Fruit fly (Drosophila melanogaster) whole organism: ENCODE measurements around the gene Tao.
A peak's percentile ranks its signal among the peaks of the same experiment; 100 is the strongest.

Source experiments
- CG8478 ChIP-seq: fragments of >200 bp; optimal IDR thresholded peaks from 2 replicates; lab custom pipeline; 2018; ENCODE audit warnings: inconsistent platforms
- Dll ChIP-seq: fragments of >200 bp; optimal IDR thresholded peaks from 2 replicates; lab custom pipeline; 2017
- EcR ChIP-seq, 2 experiments: fragments of >200 bp; optimal IDR thresholded peaks; 2 replicates each; lab custom pipeline; 2017; ENCODE audit warnings: missing biosample characterization in 2 of 2, missing genetic modification characterization in 2 of 2, missing genetic modification reagents in 2 of 2
- pan ChIP-seq: fragments of >200 bp; optimal IDR thresholded peaks from 2 replicates; lab custom pipeline; 2017
- psq ChIP-seq: fragments of >200 bp; optimal IDR thresholded peaks from 2 replicates; lab custom pipeline; 2017
- usp ChIP-seq: fragments of >200 bp; optimal IDR thresholded peaks from 2 replicates; lab custom pipeline; 2017; ENCODE audit warnings: missing biosample characterization, missing genetic modification characterization, mixed read lengths

Tao gene

dm6 chrX:19582732-19583131 lies 3.1 kb upstream of the Tao start:
- no peak for TF ChIP-seq pan
- TF ChIP-seq usp (GFP tag; lab: Kevin White, UChicago) = no peak
- TF ChIP-seq CG8478 (lab: Kevin White, UChicago) = no peak
- TF ChIP-seq psq = no peak
- TF ChIP-seq EcR (GFP tag; optimal IDR thresholded peaks at IDR 0.05; lab: Kevin White, UChicago) = no peak
- no peak for TF ChIP-seq Dll (lab: Kevin White, UChicago)

DNA sequence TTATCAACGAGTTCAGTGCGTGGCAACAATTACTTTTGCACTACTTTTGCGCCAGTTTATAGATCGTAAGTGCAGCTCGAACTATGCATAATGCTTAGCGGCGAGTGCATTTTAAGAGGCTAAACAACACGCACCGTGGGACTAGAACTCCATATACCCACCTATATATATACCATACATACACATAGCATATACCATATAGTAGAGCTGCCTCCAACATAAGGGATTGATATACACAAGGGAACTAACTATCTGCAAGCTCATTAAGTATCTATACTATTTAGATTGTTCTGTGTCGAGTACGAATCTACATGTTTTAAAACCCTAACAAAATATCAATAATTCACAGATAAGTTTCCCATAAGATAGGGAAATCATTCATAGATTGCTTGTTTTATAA lies 2.3 kb upstream of the Tao start, which contains the start of gene CG14218:
Gene CG14218, minus strand, starts transcription at position 101 of the 400 bp plus-strand sequence.
- no peak for TF ChIP-seq Dll (lab: Kevin White, UChicago)
- TF ChIP-seq CG8478 (lab: Kevin White, UChicago) = no peak

DNA sequence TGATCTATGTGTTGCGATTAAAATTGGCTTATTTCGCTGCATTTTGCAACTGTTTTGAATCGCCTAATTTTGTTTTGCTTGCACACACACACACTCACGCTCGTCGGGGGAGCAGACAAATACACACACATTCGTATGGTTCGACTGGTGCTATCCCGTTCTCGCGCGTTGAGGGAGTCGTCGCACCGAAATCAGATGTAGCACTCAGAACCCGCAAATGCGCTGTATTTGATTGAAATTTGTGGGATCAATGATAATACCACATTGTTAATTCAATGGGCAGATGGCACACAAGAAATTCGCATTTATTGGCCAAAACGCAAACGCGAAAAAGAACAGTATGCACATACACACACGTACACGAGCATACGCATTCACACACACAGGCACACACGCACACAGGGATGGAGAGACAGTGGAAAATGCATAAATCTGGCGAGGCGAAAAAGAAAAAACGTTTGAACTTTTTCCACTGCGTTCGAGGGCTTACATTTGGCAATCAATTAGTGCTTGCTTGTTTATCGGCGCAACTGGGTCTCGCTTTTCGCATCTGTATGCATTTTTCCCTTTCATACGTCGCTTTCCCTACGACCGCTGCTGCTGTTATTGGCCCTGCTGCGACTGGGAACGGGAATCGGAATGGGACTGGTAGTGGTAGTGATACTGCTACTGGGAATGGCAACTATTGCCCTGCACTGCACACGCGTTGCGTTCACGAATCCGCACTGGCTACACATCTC lies 522 bp downstream of the Tao start:
- no peak for TF ChIP-seq psq
- no peak for TF ChIP-seq EcR (GFP tag; optimal IDR thresholded peaks at IDR 0.05; lab: Kevin White, UChicago)
- no peak for TF ChIP-seq pan
- peak; percentile 89 for TF ChIP-seq CG8478 (lab: Kevin White, UChicago)

- TF ChIP-seq usp (GFP tag; lab: Kevin White, UChicago) = no peak
Measured at dm6 chrX:19577940-19578632, 1.5 kb downstream of the Tao start.

DNA sequence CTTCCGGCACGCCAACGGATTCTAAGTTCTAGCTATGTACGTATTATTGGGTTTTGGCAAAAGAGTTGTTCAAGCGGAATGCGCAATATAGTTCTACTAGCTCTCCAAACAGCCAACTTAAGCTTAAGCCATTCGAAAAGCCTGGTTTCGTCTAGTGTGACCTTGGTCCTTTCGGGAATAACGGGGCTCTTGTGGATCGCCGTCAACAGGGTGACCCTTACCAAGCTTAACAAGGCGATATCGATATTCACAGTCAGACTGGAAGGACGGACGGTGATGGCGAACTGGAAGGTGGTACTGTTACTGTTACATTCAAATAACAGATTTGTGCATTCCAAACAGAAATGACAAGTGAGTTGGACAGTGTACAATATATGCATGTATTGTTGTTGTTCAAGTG lies 5.9 kb downstream of the Tao start:
- TF ChIP-seq EcR (GFP tag; optimal IDR thresholded peaks at IDR 0.05; lab: Kevin White, UChicago) (no peak), psq (no peak), usp (GFP tag; lab: Kevin White, UChicago) (no peak), CG8478 (lab: Kevin White, UChicago) (no peak), pan (no peak), Dll (lab: Kevin White, UChicago) (no peak)

DNA sequence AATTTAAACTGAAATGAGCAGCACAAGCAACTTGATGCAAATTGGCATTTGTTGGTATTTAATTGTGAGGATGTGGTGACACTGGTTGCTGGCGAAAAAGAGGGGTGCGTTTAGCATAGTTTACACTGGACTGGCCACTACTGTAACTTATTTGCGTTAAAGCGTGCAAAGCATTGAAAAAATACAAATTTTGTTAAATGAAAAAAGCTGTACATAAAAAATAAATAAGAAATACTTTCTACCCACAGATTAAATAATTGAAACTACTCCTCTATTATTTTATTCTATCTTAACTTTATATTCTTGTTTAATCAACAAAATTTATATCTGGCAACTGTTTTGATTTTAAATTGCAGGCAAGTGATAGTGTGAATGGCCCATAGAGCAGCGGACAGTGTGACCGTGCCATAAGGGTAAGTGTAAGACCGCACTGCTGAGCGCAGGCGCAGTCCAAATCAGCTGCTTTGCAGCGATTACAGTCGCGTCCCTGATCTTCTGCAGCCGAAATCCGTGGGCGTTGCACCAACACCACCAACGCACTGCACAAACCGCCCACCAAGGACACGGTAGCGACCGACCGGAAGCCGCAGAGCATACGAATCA lies 13.8 kb downstream of the Tao start, which contains the start of the genes Grip84 and car:
Gene Grip84, minus strand, starts transcription at position 51 of the 603 bp plus-strand sequence.
Gene car, plus strand, starts transcription at position 306 of the 603 bp plus-strand sequence.
- TF ChIP-seq pan = no peak
- no peak for TF ChIP-seq usp (GFP tag; lab: Kevin White, UChicago)
- no peak for TF ChIP-seq psq
- no peak for TF ChIP-seq Dll (lab: Kevin White, UChicago)
- TF ChIP-seq EcR (GFP tag; optimal IDR thresholded peaks at IDR 0.05; lab: Kevin White, UChicago) = no peak
- TF ChIP-seq CG8478 (lab: Kevin White, UChicago) = no peak

DNA sequence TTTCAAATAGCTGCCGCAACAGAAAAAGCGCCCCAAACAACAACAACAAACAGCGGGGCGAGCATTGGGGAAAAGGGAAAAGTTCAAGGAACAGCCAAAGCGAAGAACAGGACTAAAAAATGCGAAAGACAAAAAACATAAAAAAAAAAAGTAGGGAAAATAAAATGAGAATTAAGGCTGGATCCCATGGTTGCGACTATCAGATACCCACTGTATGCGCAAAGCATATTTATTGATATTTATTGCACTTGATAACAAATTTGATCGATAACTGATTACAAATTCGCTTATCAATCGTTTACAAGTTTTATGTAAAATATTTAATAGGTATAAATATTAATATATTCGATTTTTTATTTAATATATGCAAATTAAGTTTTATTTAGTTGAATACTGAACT lies 30.0 kb downstream of the Tao start:
- TF ChIP-seq CG8478 (lab: Kevin White, UChicago) = no peak
- TF ChIP-seq EcR (GFP tag; optimal IDR thresholded peaks at IDR 0.05; lab: Kevin White, UChicago) = no peak
- TF ChIP-seq psq = no peak
- no peak for TF ChIP-seq pan
- TF ChIP-seq Dll (lab: Kevin White, UChicago) = no peak
- no peak for TF ChIP-seq usp (GFP tag; lab: Kevin White, UChicago)

- no peak for TF ChIP-seq Dll (lab: Kevin White, UChicago)
- TF ChIP-seq EcR (GFP tag; optimal IDR thresholded peaks at IDR 0.05; lab: Kevin White, UChicago) = no peak
- no peak for TF ChIP-seq pan
- TF ChIP-seq CG8478 (lab: Kevin White, UChicago) = no peak
Measured at dm6 chrX:19548438-19548837, 31.2 kb downstream of the Tao start.

DNA sequence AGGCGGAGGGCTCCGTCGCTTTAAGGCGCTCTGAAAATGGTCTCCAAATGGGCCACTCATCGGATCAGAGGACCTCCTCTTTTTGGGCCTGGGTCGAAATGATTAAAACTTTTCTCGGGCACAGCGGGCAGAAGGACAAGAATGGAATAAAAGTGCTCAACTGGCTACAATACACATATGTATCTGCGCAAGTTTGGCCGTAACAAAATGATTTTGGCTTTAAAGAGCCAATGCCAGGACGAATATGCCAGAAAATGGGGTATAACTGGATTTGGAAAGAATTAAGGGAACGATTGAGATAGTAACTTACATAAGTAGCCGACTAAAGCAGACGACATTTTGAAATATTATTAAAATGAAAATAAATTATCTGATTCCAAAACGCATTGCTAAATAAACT lies 32.2 kb downstream of the Tao start, which contains the start of gene CG32532:
Gene CG32532, minus strand, starts transcription at position 101 of the 400 bp plus-strand sequence.
- no peak for TF ChIP-seq EcR (GFP tag; optimal IDR thresholded peaks at IDR 0.05; lab: Kevin White, UChicago)
- TF ChIP-seq Dll (lab: Kevin White, UChicago) = no peak
- no peak for TF ChIP-seq psq
- TF ChIP-seq CG8478 (lab: Kevin White, UChicago) = no peak
- no peak for TF ChIP-seq pan
- TF ChIP-seq usp (GFP tag; lab: Kevin White, UChicago) = no peak

DNA sequence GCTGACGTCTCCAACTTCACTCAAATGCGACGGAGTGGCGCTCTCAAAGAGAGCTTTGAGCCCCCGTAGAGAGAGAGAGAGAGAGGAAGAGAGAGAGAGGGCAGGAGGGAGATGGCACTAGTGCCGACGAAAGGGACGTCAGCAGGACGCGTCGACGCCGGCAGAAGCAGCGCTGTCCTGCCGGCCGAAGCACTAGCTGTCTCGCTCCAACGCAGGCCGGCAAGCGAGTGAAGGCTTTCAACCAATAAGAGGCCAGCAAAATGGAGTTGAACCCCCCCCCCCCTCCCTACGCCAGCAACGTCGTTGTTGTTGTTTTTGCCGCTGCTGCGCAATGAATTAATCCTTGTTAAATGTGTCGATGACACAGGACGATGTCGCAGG lies 33.0 kb downstream of the Tao start:
- no peak for TF ChIP-seq pan
- no peak for TF ChIP-seq EcR (GFP tag; optimal IDR thresholded peaks at IDR 0.05; lab: Kevin White, UChicago)
- TF ChIP-seq usp (GFP tag; lab: Kevin White, UChicago) = no peak
- TF ChIP-seq Dll (lab: Kevin White, UChicago) = no peak
- no peak for TF ChIP-seq psq
- TF ChIP-seq CG8478 (lab: Kevin White, UChicago) = no peak

DNA sequence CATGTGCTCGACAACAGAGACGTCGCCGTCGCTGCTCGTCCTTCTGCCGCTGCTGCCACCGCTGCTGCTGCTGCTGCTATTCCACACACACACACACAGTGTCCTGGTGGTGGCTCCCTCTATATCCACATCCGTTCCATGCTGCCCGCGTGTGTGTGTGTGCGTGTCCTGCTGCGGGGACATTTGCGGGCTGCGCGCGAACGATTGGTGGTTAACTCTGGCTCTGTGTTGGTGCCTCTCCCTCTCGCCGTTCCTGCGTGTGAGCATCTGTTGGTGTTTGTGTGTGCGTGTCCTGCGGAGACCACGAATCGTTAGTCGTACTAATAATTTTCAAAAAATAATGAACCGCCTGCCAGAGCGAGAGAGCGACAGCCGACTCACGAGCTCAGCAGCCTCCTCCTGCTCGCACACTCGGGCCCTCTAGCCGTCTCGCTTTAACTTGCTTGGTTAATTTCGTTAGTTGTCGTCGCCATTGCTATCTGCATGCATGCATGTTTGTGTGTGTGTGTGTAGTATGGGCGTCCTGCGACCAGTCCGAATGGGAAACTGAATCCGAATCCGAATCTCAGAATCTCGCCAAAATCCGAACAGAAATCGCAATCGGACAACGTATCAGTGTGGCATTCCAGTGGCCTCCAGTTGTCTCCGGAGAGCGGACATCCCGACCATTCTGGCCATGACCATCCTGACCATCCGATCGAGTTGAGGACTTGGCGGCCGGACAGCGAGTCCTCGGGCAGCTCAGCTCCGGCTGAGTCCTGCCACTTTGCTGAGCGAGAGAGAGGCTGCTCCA lies 33.5 kb downstream of the Tao start:
- TF ChIP-seq EcR (GFP tag; optimal IDR thresholded peaks at IDR 0.05; lab: Kevin White, UChicago) (no peak), usp (GFP tag; lab: Kevin White, UChicago) (no peak), pan (no peak), Dll (lab: Kevin White, UChicago) (peak; percentile 15), CG8478 (lab: Kevin White, UChicago) (peak; percentile 51), psq (no peak)
